Worm (Caenorhabditis elegans): Measurements from ENCODE around the gene F20A1.4.

- TF ChIP-seq ZK546.5 (tag; optimal IDR thresholded peaks at IDR 0.05) = no peak
- no peak for TF ChIP-seq elt-3 (tag; optimal IDR thresholded peaks at IDR 0.05)
- TF ChIP-seq zag-1 (tag; optimal IDR thresholded peaks at IDR 0.05) = no peak
- TF ChIP-seq elt-1 (tag; optimal IDR thresholded peaks at IDR 0.05) = no peak
- no peak for TF ChIP-seq nhr-28 (tag; optimal IDR thresholded peaks at IDR 0.05)
- TF ChIP-seq unc-62 (GFP tag; optimal IDR thresholded peaks at IDR 0.05) = no peak
- no peak for TF ChIP-seq ceh-28 (tag; optimal IDR thresholded peaks at IDR 0.05)
- TF ChIP-seq nhr-237 (tag; optimal IDR thresholded peaks at IDR 0.05) = no peak
- no peak for TF ChIP-seq ztf-11 (tag; optimal IDR thresholded peaks at IDR 0.05)
- TF ChIP-seq ztf-4 (tag; optimal IDR thresholded peaks at IDR 0.05) = no peak
These were observed 12.2 kb downstream of the F20A1.4 start, which contains the start of gene C33G8.2 for ce11 chrV:7009461-7009860.

Data from whole organism, L3 larva.